Worm (Caenorhabditis elegans) whole organism, late embryonic: ENCODE data around the gene pqn-71.

Experiments used
- C08G9.2 ChIP-seq: sonication (generic microtip); optimal IDR thresholded peaks from 2 replicates; lab custom pipeline; 2016; ENCODE audit warnings: mild to moderate bottlenecking, missing genetic modification characterization, moderate library complexity, missing compliant biosample characterization
- C38D4.7 ChIP-seq: fragments of 200-800 bp; sonication (Bioruptor generic); optimal IDR thresholded peaks from 2 replicates; lab custom pipeline; 2018; ENCODE audit warnings: mild to moderate bottlenecking, missing genetic modification characterization, moderate library complexity, missing compliant biosample characterization
- F13H6.1 ChIP-seq: sonication (generic microtip); optimal IDR thresholded peaks from 2 replicates; lab custom pipeline; 2016; ENCODE audit warnings: missing genetic modification characterization, missing compliant biosample characterization
- K09A11.1 ChIP-seq: sonication (generic microtip); optimal IDR thresholded peaks from 2 replicates; lab custom pipeline; 2017; ENCODE audit warnings: antibody characterized with exemption, mild to moderate bottlenecking, missing genetic modification characterization, missing compliant biosample characterization; ENCODE audit not compliant: insufficient read depth
- Y22D7AL.16 ChIP-seq: sonication (generic microtip); optimal IDR thresholded peaks from 2 replicates; lab custom pipeline; 2016; ENCODE audit warnings: missing genetic modification characterization, missing compliant biosample characterization
- ceh-14 ChIP-seq: sonication (generic microtip); optimal IDR thresholded peaks from 2 replicates; lab custom pipeline; 2016; ENCODE audit warnings: missing genotype, missing genetic modification characterization, missing compliant biosample characterization
- ceh-19 ChIP-seq: fragments of 200-800 bp; sonication (Bioruptor generic); optimal IDR thresholded peaks from 2 replicates; lab custom pipeline; 2018; ENCODE audit warnings: mild to moderate bottlenecking, missing genetic modification characterization, missing compliant biosample characterization
- ceh-2 ChIP-seq: sonication (generic microtip); optimal IDR thresholded peaks from 2 replicates; lab custom pipeline; 2016; ENCODE audit warnings: missing genotype, missing genetic modification characterization, missing compliant biosample characterization
- ceh-24 ChIP-seq: sonication (generic microtip); optimal IDR thresholded peaks from 2 replicates; lab custom pipeline; 2016; ENCODE audit warnings: mild to moderate bottlenecking, missing genetic modification characterization, missing compliant biosample characterization
- ceh-30 ChIP-seq: fragments of 150-350 bp; optimal IDR thresholded peaks from 2 replicates; lab custom pipeline; 2014; ENCODE audit warnings: missing biosample characterization, missing genetic modification characterization
- ceh-31 ChIP-seq: sonication (generic microtip); optimal IDR thresholded peaks from 2 replicates; lab custom pipeline; 2016; ENCODE audit warnings: missing genetic modification characterization, missing compliant biosample characterization
- ceh-45 ChIP-seq: fragments of 200-800 bp; sonication (Bioruptor generic); IDR thresholded peaks from 2 replicates; pipeline ENCODE4 v1.3.6; 2022; ENCODE audit warnings: missing genetic modification reagents, missing genetic modification characterization, missing compliant biosample characterization
- ceh-6 ChIP-seq: fragments of 200-800 bp; sonication (Bioruptor generic); optimal IDR thresholded peaks from 2 replicates; lab custom pipeline; 2018; ENCODE audit warnings: mild to moderate bottlenecking, missing genetic modification characterization, missing compliant biosample characterization
- che-1 ChIP-seq: sonication (generic microtip); optimal IDR thresholded peaks from 2 replicates; lab custom pipeline; 2016; ENCODE audit warnings: mild to moderate bottlenecking, missing genetic modification characterization, missing compliant biosample characterization
- dmd-4 ChIP-seq: sonication (generic microtip); optimal IDR thresholded peaks from 2 replicates; lab custom pipeline; 2016; ENCODE audit warnings: borderline replicate concordance, missing genetic modification characterization, missing compliant biosample characterization
- elt-2 ChIP-seq: sonication (generic microtip); optimal IDR thresholded peaks from 2 replicates; lab custom pipeline; 2016; ENCODE audit warnings: missing genetic modification reagents, missing genetic modification characterization, missing compliant biosample characterization
- elt-4 ChIP-seq: sonication (generic microtip); optimal IDR thresholded peaks from 2 replicates; lab custom pipeline; 2016; ENCODE audit warnings: missing genetic modification characterization, missing compliant biosample characterization
- ets-4 ChIP-seq: sonication (generic microtip); optimal IDR thresholded peaks from 2 replicates; lab custom pipeline; 2016; ENCODE audit warnings: missing genetic modification characterization, missing compliant biosample characterization
- fkh-10 ChIP-seq: fragments of 150-350 bp; optimal IDR thresholded peaks from 2 replicates; lab custom pipeline; 2014; ENCODE audit warnings: missing biosample characterization, missing genetic modification reagents, missing genetic modification characterization
- fkh-6 ChIP-seq: sonication (generic microtip); optimal IDR thresholded peaks from 2 replicates; lab custom pipeline; 2016; ENCODE audit warnings: missing genetic modification characterization, missing compliant biosample characterization
- gmeb-2 ChIP-seq: sonication (generic microtip); optimal IDR thresholded peaks from 2 replicates; lab custom pipeline; 2016; ENCODE audit warnings: missing genetic modification characterization, inconsistent platforms, missing compliant biosample characterization
- hlh-13 ChIP-seq: fragments of 200-800 bp; sonication (Bioruptor generic); optimal IDR thresholded peaks from 2 replicates; lab custom pipeline; 2018; ENCODE audit warnings: mild to moderate bottlenecking, missing genetic modification characterization, missing compliant biosample characterization
- hlh-30 ChIP-seq: sonication (generic microtip); optimal IDR thresholded peaks from 2 replicates; lab custom pipeline; 2017; ENCODE audit warnings: antibody characterized with exemption, missing genetic modification characterization, missing compliant biosample characterization; ENCODE audit not compliant: insufficient read depth
- hlh-6 ChIP-seq: sonication (generic microtip); optimal IDR thresholded peaks from 2 replicates; lab custom pipeline; 2016; ENCODE audit warnings: missing genotype, missing genetic modification characterization, missing compliant biosample characterization
- madf-2 ChIP-seq: sonication (generic microtip); optimal IDR thresholded peaks from 2 replicates; lab custom pipeline; 2017; ENCODE audit warnings: missing genetic modification characterization, missing compliant biosample characterization
- nhr-11 ChIP-seq: fragments of 150-350 bp; optimal IDR thresholded peaks from 2 replicates; lab custom pipeline; 2014; ENCODE audit warnings: missing biosample characterization, missing genetic modification characterization
- npax-4 ChIP-seq: sonication (generic microtip); optimal IDR thresholded peaks from 2 replicates; lab custom pipeline; 2016; ENCODE audit warnings: missing genetic modification characterization, missing compliant biosample characterization
- pag-3 ChIP-seq: sonication (generic microtip); optimal IDR thresholded peaks from 2 replicates; lab custom pipeline; 2016; ENCODE audit warnings: missing compliant biosample characterization, missing genetic modification characterization, borderline replicate concordance
- pat-9 ChIP-seq: fragments of 200-800 bp; sonication (Bioruptor generic); optimal IDR thresholded peaks from 2 replicates; lab custom pipeline; 2018; ENCODE audit warnings: mild to moderate bottlenecking, missing genetic modification characterization, moderate library complexity, missing compliant biosample characterization
- pax-1 ChIP-seq: fragments of 150-350 bp; optimal IDR thresholded peaks from 2 replicates; lab custom pipeline; 2014; ENCODE audit warnings: missing biosample characterization, missing genetic modification characterization
- pha-4 ChIP-seq: fragments of 150-350 bp; optimal IDR thresholded peaks from 2 replicates; lab custom pipeline; 2018; ENCODE audit warnings: missing biosample characterization, missing genetic modification reagents, missing genetic modification characterization
- pros-1 ChIP-seq: fragments of 150-350 bp; optimal IDR thresholded peaks from 2 replicates; lab custom pipeline; 2014; ENCODE audit warnings: missing biosample characterization, missing genetic modification reagents, missing genetic modification characterization
- ref-2 ChIP-seq: sonication (generic microtip); optimal IDR thresholded peaks from 2 replicates; lab custom pipeline; 2016; ENCODE audit warnings: missing genetic modification characterization, missing compliant biosample characterization
- rnt-1 ChIP-seq: sonication (generic microtip); optimal IDR thresholded peaks from 2 replicates; lab custom pipeline; 2016; ENCODE audit warnings: missing genetic modification characterization, missing compliant biosample characterization
- sdc-2 ChIP-seq: sonication (generic microtip); optimal IDR thresholded peaks from 2 replicates; lab custom pipeline; 2016; ENCODE audit warnings: missing genotype, missing genetic modification characterization, missing compliant biosample characterization
- sox-2 ChIP-seq: fragments of 200-800 bp; sonication (Bioruptor generic); IDR thresholded peaks from 2 replicates; pipeline ENCODE4 v1.3.6; 2022; ENCODE audit warnings: missing genetic modification reagents, missing genetic modification characterization, missing compliant biosample characterization
- sox-4 ChIP-seq: sonication (generic microtip); optimal IDR thresholded peaks from 2 replicates; lab custom pipeline; 2017; ENCODE audit warnings: mild to moderate bottlenecking, missing genetic modification characterization, inconsistent platforms, missing compliant biosample characterization
- syd-9 ChIP-seq: sonication (generic microtip); optimal IDR thresholded peaks from 2 replicates; lab custom pipeline; 2016; ENCODE audit warnings: mild to moderate bottlenecking, missing genetic modification characterization, moderate library complexity, missing compliant biosample characterization
- unc-3 ChIP-seq, 2 experiments: fragments of 200-800 bp in 1 of 2; sonication (Bioruptor generic) in 1 of 2; sonication (generic microtip) in 1 of 2; conservative IDR thresholded peaks in 1 of 2; optimal IDR thresholded peaks in 1 of 2; 2 replicates each; pipeline versions ENCODE4 v1.3.6 to Lab custom; 2016 to 2022; ENCODE audit warnings: missing compliant biosample characterization in 2 of 2, missing genetic modification characterization in 2 of 2, missing genetic modification reagents in 1 of 2
- unc-42 ChIP-seq: sonication (generic microtip); optimal IDR thresholded peaks from 2 replicates; lab custom pipeline; 2016; ENCODE audit warnings: missing genotype, missing genetic modification characterization, missing compliant biosample characterization
- unc-86 ChIP-seq: sonication (generic microtip); optimal IDR thresholded peaks from 2 replicates; lab custom pipeline; 2016; ENCODE audit warnings: missing genetic modification characterization, missing compliant biosample characterization
- zip-5 ChIP-seq: sonication (generic microtip); optimal IDR thresholded peaks from 2 replicates; lab custom pipeline; 2016; ENCODE audit warnings: missing genetic modification characterization, missing compliant biosample characterization

The pqn-71 gene

DNA sequence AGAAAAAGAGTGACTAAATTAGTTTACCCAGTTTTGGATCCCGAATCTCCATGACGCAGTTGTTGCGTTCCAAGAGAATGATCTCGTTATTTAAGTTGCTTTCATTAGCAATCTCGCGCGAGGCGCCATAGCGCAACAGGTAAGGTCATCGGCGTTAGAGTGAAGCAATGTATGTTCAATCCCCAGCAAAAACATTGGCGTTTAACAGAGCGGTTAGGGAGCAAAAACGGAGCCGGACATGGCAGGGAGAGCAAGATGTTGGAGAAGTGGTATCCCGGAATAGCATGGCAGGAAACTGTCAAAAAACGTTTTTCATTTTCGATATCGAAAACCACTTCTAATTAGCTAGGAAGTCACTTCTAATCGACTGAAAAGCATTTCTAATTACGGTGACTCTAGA, 11.2 kb upstream of the pqn-71 start:
- TF ChIP-seq ceh-24 (tag; lab: Kevin White, UChicago) (no peak), Y22D7AL.16 (tag; lab: Kevin White, UChicago) (no peak), unc-86 (tag; lab: Kevin White, UChicago) (no peak), ets-4 (tag; lab: Kevin White, UChicago) (no peak), pax-1 (tag; lab: Kevin White, UChicago) (no peak), hlh-6 (tag; lab: Kevin White, UChicago) (no peak), gmeb-2 (no peak), sdc-2 (no peak), ceh-19 (no peak), fkh-10 (GFP tag; lab: Kevin White, UChicago) (no peak), madf-2 (tag; lab: Kevin White, UChicago) (no peak), F13H6.1 (tag; lab: Kevin White, UChicago) (no peak), fkh-6 (no peak), elt-4 (no peak), K09A11.1 (tag; lab: Kevin White, UChicago) (no peak), sox-2 (GFP tag; lab: Robert Waterston, UW) (no peak)
- TF ChIP-seq, all 69 proteins: peak for 0

DNA sequence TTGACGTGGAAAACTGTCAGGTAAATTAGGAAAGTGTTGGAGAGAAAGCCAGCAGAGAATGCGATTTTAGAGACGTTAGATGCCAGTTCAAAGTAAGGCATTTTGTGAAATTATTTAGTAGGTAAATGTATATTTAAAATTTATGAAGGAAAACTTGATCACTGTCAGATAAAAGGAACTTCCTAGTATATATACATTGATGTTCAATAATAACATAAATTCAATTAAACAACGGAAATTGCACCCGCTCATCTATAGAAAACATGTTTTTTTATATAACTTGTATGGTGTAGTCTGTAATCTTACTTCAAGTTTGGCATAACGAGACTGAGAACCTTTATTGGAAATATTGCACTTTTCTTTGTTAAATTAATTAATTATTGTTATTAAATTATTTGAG, 6.4 kb upstream of the pqn-71 start, which contains the start of gene str-71:
Gene str-71 (minus strand): TSS at position 101 of the 400 bp plus-strand sequence.
- TF ChIP-seq nhr-11 (tag; lab: Kevin White, UChicago) (no peak), ceh-45 (GFP tag; lab: Robert Waterston, UW) (no peak), sox-4 (tag; lab: Kevin White, UChicago) (no peak), pros-1 (no peak), ceh-31 (no peak), npax-4 (tag; lab: Kevin White, UChicago) (no peak), hlh-30 (tag; lab: Kevin White, UChicago) (no peak), pag-3 (tag; lab: Kevin White, UChicago) (no peak), zip-5 (no peak), C08G9.2 (tag; lab: Kevin White, UChicago) (no peak), ceh-14 (no peak)

DNA sequence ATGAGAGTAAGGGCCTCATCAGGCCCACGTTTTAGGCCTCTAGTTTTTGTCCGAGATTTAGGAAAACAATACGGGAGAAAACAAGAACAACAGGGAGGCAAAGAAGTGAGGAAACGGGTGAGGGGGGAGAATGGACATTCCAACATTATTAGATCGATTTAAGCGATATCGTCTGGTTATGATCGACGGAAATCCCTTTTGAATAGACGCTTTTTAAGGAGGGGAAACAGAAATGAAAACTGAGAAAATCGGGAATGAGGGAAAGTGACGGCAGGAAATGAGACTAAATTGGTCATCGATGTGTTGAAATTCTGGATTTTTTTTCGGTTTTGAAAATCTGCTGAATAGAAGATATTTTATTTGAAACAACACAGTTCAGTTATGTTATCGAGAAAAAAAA, 1.1 kb upstream of the pqn-71 start, which contains the start of gene rocf-1:
Gene rocf-1 (minus strand): TSS at position 101 of the 400 bp plus-strand sequence.
- no peak for TF ChIP-seq ceh-31
- TF ChIP-seq K09A11.1 (tag; lab: Kevin White, UChicago), result no peak
- TF ChIP-seq unc-42, result no peak
- no peak for TF ChIP-seq ceh-6 (GFP tag; lab: Kevin White, UChicago)
- no peak for TF ChIP-seq ceh-24 (tag; lab: Kevin White, UChicago)
- TF ChIP-seq syd-9 (tag; lab: Kevin White, UChicago), result no peak
- no peak for TF ChIP-seq madf-2 (tag; lab: Kevin White, UChicago)
- no peak for TF ChIP-seq ceh-2 (tag; lab: Kevin White, UChicago)
- TF ChIP-seq C08G9.2 (tag; lab: Kevin White, UChicago), result no peak

DNA sequence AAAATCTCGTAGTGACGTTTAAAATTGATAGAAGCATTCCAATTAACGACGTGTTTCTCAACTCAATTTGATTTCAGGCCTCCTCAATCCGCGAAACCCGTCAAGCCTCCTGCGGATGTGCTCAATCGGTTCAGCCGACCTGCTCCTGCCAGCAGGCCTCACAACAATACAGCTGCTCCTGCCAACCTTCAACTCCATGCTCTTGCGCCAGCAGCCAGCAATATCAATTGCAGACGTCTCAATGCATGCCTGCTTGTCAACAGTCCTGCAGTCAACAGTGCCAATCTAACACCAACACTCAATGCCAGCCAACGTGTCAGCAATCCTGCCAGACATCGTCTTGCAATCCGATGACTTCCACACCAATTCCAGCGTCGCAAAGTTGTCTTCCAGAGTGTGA, 540 bp downstream of the pqn-71 start:
- no peak for TF ChIP-seq Y22D7AL.16 (tag; lab: Kevin White, UChicago)
- TF ChIP-seq ref-2 (tag; lab: Kevin White, UChicago), result no peak
- no peak for TF ChIP-seq fkh-10 (GFP tag; lab: Kevin White, UChicago)
- TF ChIP-seq pat-9 (tag; lab: Kevin White, UChicago), result no peak
- TF ChIP-seq hlh-13, result no peak
- TF ChIP-seq pha-4 (tag; lab: Kevin White, UChicago), result no peak
- TF ChIP-seq rnt-1, result no peak
- TF ChIP-seq ceh-45 (GFP tag; lab: Robert Waterston, UW), result no peak
- TF ChIP-seq C38D4.7, result no peak
- no peak for TF ChIP-seq che-1 (tag; lab: Kevin White, UChicago)
- no peak for TF ChIP-seq hlh-30 (tag; lab: Kevin White, UChicago)
- TF ChIP-seq F13H6.1 (tag; lab: Kevin White, UChicago), result no peak
- no peak for TF ChIP-seq ceh-30 (tag; lab: Kevin White, UChicago)
- no peak for TF ChIP-seq unc-3 (GFP tag; conservative IDR thresholded peaks at IDR 0.05; lab: Robert Waterston, UW)
- no peak for TF ChIP-seq unc-3 (tag; optimal IDR thresholded peaks at IDR 0.05; lab: Kevin White, UChicago)
- TF ChIP-seq C08G9.2 (tag; lab: Kevin White, UChicago), result no peak
- TF ChIP-seq pros-1, result no peak
- no peak for TF ChIP-seq dmd-4 (tag; lab: Kevin White, UChicago)
- TF ChIP-seq ceh-31, result no peak
- no peak for TF ChIP-seq elt-2 (tag; lab: Kevin White, UChicago)
